Fruit fly (Drosophila melanogaster) whole organism: ENCODE measurements around the gene inaE.

ENCODE experiments used
- CG8478 ChIP-seq: fragments of >200 bp; optimal IDR thresholded peaks from 2 replicates; lab custom pipeline; 2018; ENCODE audit warnings: inconsistent platforms
- Dll ChIP-seq: fragments of >200 bp; optimal IDR thresholded peaks from 2 replicates; lab custom pipeline; 2017
- EcR ChIP-seq, 2 experiments: fragments of >200 bp; optimal IDR thresholded peaks; 2 replicates each; lab custom pipeline; 2017; ENCODE audit warnings: missing biosample characterization in 2 of 2, missing genetic modification characterization in 2 of 2, missing genetic modification reagents in 2 of 2
- psq ChIP-seq: fragments of >200 bp; optimal IDR thresholded peaks from 2 replicates; lab custom pipeline; 2017
- usp ChIP-seq: fragments of >200 bp; optimal IDR thresholded peaks from 2 replicates; lab custom pipeline; 2017; ENCODE audit warnings: missing biosample characterization, missing genetic modification characterization, mixed read lengths

DNA sequence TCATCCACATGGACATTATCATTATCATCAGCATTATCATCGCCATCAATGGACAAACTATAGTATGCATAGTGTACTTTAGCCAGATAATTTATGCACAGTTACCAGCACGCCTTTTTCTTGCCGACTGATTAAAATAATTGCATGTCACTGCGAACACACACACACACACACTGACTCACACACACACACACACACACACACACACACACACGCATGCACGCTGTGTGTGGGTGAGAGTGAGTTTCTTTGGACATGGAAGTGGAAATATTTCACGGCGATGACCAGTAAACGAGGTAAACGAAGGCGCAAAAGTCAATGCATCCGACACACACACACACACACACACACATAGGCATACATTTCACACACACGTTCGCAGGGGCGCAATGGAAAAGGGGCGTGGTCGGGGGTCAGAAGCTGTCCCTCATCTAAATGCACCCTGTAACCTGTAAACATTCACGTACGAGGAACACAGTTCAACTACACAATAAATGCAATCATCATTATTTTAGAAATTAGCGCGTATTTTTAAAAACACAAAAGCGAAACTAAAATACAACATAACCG lies 60.9 kb downstream of the inaE start:
- TF ChIP-seq CG8478 (lab: Kevin White, UChicago) (no peak), psq (no peak), Dll (lab: Kevin White, UChicago) (no peak), EcR (GFP tag; optimal IDR thresholded peaks at IDR 0.05; lab: Kevin White, UChicago) (no peak), usp (GFP tag; lab: Kevin White, UChicago) (no peak)
